Worm (Caenorhabditis elegans) whole organism, early embryonic: ENCODE results near the gene pmp-2.

ENCODE experiments used
- ama-1 ChIP-seq: fragments of 150-350 bp; optimal IDR thresholded peaks from 2 replicates; lab custom pipeline; 2014
- ceh-36 ChIP-seq: sonication (generic microtip); optimal IDR thresholded peaks from 2 replicates; lab custom pipeline; 2016; ENCODE audit warnings: missing genetic modification characterization, inconsistent platforms, missing compliant biosample characterization
- hmg-4 ChIP-seq: fragments of 200-800 bp; sonication (Bioruptor generic); optimal IDR thresholded peaks from 2 replicates; lab custom pipeline; 2018; ENCODE audit warnings: mild to moderate bottlenecking, missing genetic modification characterization, missing compliant biosample characterization
- pes-1 ChIP-seq: fragments of 200-800 bp; sonication (Bioruptor generic); IDR thresholded peaks from 2 replicates; pipeline ENCODE4 v1.3.6; 2022; ENCODE audit warnings: missing genetic modification reagents, missing genetic modification characterization, missing compliant biosample characterization
- scrt-1 ChIP-seq: fragments of 200-800 bp; sonication (Bioruptor generic); IDR thresholded peaks from 2 replicates; pipeline ENCODE4 v1.3.6; 2022; ENCODE audit warnings: missing genetic modification characterization, missing compliant biosample characterization
- sea-1 ChIP-seq: fragments of 200-800 bp; sonication (Bioruptor generic); conservative IDR thresholded peaks from 2 replicates; pipeline ENCODE4 v1.3.6; 2022; ENCODE audit warnings: missing genetic modification characterization, missing compliant biosample characterization

- TF ChIP-seq ama-1 (lab: Kevin White, UChicago) (no peak), scrt-1 (GFP tag; lab: Robert Waterston, UW) (no peak), sea-1 (no peak), hmg-4 (GFP tag; lab: Kevin White, UChicago) (no peak), ceh-36 (tag; lab: Kevin White, UChicago) (no peak), pes-1 (GFP tag; lab: Robert Waterston, UW) (no peak)
Measured at ce11 chrII:6883716-6884115, 3.9 kb downstream of the pmp-2 start, which contains the start of gene pmp-1.
